Fruit fly (Drosophila melanogaster): ENCODE results near the gene pug.

The pug gene

DNA sequence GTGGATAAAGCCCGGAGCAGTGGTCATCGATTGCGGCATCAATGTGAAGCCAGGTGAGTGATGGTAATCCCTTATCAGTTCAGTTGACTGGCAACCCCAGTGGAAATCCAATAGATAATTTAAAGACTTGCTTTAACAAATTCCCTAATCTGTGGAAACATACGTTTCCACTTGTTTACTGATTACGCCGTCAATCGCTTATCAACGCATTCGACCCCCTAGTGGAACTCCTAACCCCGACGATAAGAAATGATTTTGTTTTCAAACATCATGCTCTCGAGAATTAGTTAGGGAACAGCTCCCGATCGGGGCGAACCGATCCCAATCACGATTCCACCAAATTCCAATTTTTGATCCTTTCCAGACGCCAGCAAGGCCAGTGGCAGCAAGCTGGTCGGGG is 4.3 kb downstream of the pug start:
- TF ChIP-seq Gug (GFP tag; IDR thresholded peaks at IDR 0.05) (no peak), svp (GFP tag) (peak; percentile 91)

DNA sequence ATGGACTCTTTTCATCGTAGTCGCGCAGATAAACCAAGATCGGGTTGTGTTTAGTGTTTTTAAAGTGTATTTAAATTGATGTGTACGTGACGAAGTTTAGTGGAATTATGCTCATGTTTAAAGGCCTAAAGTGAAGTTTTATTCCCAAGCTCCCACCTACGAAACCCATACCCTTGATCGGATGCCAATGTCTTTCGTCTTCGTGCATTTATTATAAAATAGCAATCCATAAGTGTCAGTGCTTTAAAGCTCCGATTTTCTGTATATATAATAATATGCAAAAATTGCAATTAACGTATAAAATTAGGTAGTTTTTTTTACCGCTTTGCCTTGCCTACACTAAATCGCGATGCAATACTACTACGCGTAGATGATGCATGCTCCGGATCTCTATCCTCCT is 8.6 kb downstream of the pug start, which contains the start of gene CG31391:
TSS of gene CG31391 (minus strand) at position 101 of the 400 bp plus-strand sequence.
- TF ChIP-seq CG31627 (GFP tag; optimal IDR thresholded peaks at IDR 0.05) (no peak), svp (GFP tag) (peak; percentile 8)

DNA sequence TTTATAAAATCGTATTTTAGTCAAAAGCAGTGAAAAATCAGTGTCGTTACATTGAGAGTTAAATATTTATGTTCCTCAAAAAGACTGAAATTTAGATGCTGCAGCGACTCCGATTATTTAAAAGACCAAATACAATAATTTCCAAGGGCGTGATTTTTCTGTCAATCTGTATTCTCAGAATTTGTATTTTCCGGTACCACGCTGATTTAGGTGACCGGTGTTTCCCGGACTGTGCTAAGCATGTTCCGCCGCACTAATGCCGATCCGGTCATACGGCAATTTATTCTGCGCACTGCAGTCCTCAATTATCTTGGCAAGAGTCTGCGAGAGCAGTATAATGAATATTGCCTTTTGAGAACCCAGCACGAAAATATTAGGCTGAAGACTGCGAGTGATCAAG is 10.4 kb downstream of the pug start, which contains the start of the genes CG31467 and CG14684:
TSS of gene CG31467 (minus strand) at position 101 of the 400 bp plus-strand sequence.
TSS of gene CG14684 (plus strand) at position 212 of the 400 bp plus-strand sequence.
- TF ChIP-seq CG6808 (GFP tag; optimal IDR thresholded peaks at IDR 0.05) = no peak
- TF ChIP-seq Smox (GFP tag; optimal IDR thresholded peaks at IDR 0.05) = no peak
- no peak for TF ChIP-seq CG32006 (GFP tag; optimal IDR thresholded peaks at IDR 0.05)
- TF ChIP-seq Eip75B (GFP tag; optimal IDR thresholded peaks at IDR 0.05) = no peak
- peak; percentile 57 for TF ChIP-seq svp (GFP tag)

DNA sequence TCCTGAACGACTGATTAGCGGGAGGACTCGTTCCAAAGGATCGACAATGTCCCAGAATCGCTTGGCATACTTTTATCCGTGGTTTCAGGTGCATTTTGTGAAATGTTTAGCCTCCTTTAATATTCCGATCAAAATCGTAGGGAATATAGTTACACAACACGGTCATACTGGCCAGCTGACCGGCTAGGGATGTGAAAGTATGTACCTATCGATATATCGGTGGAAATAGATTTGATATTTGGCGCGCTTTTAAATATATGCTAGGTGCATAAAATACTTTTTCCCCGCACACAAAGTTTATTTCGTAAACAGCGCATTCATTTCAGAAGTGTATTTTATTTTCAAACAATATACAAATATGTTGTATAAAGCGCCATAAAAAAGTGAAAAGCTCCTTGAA is 11.8 kb downstream of the pug start, which contains the start of gene CG31278:
TSS of gene CG31278 (minus strand) at position 172 of the 400 bp plus-strand sequence.
- TF ChIP-seq CG6854 (GFP tag; optimal IDR thresholded peaks at IDR 0.05) (no peak), vri (GFP tag; optimal IDR thresholded peaks at IDR 0.05) (no peak), CG3032 (tag; optimal IDR thresholded peaks at IDR 0.05) (no peak), CG8632 (GFP tag; optimal IDR thresholded peaks at IDR 0.05) (no peak), CG6792 (GFP tag; optimal IDR thresholded peaks at IDR 0.05) (no peak), lz (GFP tag; optimal IDR thresholded peaks at IDR 0.05) (no peak), CG11762 (GFP tag; optimal IDR thresholded peaks at IDR 0.05; ENCODE audit: insufficient read depth) (no peak), achi (GFP tag; optimal IDR thresholded peaks at IDR 0.05) (no peak), dac (GFP tag; optimal IDR thresholded peaks at IDR 0.05) (no peak), CG34406 (GFP tag; optimal IDR thresholded peaks at IDR 0.05) (no peak), salr (GFP tag; optimal IDR thresholded peaks at IDR 0.05) (no peak), fd85E (GFP tag; optimal IDR thresholded peaks at IDR 0.05) (no peak), svp (GFP tag) (no peak), CG3919 (GFP tag; optimal IDR thresholded peaks at IDR 0.05) (no peak), fd59A (GFP tag; optimal IDR thresholded peaks at IDR 0.05) (no peak), CG11902 (GFP tag; optimal IDR thresholded peaks at IDR 0.05) (no peak)

DNA sequence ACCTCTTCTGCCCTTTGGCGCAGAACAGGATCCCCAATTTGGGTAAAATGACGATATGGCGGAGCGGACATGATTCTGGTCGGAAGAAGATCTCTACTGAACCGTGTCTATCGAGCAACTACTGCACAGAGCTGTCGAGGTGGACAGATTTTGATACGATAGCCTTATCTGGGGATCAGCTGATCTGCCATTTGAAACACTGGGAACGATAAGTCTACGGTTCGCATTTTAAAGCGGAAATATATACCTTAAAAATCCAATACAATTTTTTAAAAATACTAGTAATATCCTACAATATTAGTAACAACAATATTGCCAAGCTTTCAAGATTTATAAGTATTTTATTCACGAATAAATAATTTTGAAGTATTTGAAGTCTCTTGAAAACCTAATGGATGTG is 12.9 kb downstream of the pug start, which contains the start of gene CG31373:
TSS of gene CG31373 (minus strand) at position 101 of the 400 bp plus-strand sequence.
- TF ChIP-seq CG34406 (GFP tag; optimal IDR thresholded peaks at IDR 0.05) = no peak
- no peak for TF ChIP-seq CG6808 (GFP tag; optimal IDR thresholded peaks at IDR 0.05)
- no peak for TF ChIP-seq lz (GFP tag; optimal IDR thresholded peaks at IDR 0.05)
- no peak for TF ChIP-seq net (GFP tag; optimal IDR thresholded peaks at IDR 0.05)
- no peak for TF ChIP-seq Sox14 (GFP tag; optimal IDR thresholded peaks at IDR 0.05)
- TF ChIP-seq CG31627 (GFP tag; optimal IDR thresholded peaks at IDR 0.05) = no peak
- no peak for TF ChIP-seq Ets96B (tag; optimal IDR thresholded peaks at IDR 0.05)
- TF ChIP-seq CG8319 (GFP tag; optimal IDR thresholded peaks at IDR 0.05) = no peak
- TF ChIP-seq esn (GFP tag; optimal IDR thresholded peaks at IDR 0.05) = no peak

DNA sequence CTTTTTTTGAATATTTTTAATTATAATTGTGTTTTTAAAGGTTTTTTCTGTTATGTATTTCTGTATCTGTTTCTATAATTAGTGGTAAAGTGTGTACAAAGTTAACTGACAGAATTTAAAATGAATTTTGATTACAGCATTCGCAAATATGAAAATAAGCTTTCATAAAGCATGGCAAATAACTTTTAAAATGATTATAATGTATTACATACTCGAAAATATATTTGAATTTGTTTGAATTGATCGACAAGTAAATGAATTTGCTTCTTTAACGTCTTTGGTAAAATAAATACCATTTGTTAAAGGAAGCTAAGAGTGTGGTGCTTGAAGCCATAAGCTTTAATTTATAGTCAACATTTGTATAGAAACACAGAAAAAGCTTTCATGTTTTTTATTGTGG is 14.8 kb downstream of the pug start, which contains the start of gene CG14689:
TSS of gene CG14689 (minus strand) at position 101 of the 400 bp plus-strand sequence.
- TF ChIP-seq CG4318 (GFP tag; optimal IDR thresholded peaks at IDR 0.05) (no peak), CG8119 (GFP tag; IDR thresholded peaks at IDR 0.05) (no peak), Sox102F (GFP tag; optimal IDR thresholded peaks at IDR 0.05) (no peak), CG6163 (GFP tag; IDR thresholded peaks at IDR 0.05) (no peak), CG34406 (GFP tag; optimal IDR thresholded peaks at IDR 0.05) (no peak), CG11902 (GFP tag; optimal IDR thresholded peaks at IDR 0.05) (no peak), dac (GFP tag; optimal IDR thresholded peaks at IDR 0.05) (no peak), pdm3 (GFP tag; optimal IDR thresholded peaks at IDR 0.05) (no peak)
